Fruit fly (Drosophila melanogaster): Measurements from ENCODE around the gene CG12531.

CG12531 gene

DNA sequence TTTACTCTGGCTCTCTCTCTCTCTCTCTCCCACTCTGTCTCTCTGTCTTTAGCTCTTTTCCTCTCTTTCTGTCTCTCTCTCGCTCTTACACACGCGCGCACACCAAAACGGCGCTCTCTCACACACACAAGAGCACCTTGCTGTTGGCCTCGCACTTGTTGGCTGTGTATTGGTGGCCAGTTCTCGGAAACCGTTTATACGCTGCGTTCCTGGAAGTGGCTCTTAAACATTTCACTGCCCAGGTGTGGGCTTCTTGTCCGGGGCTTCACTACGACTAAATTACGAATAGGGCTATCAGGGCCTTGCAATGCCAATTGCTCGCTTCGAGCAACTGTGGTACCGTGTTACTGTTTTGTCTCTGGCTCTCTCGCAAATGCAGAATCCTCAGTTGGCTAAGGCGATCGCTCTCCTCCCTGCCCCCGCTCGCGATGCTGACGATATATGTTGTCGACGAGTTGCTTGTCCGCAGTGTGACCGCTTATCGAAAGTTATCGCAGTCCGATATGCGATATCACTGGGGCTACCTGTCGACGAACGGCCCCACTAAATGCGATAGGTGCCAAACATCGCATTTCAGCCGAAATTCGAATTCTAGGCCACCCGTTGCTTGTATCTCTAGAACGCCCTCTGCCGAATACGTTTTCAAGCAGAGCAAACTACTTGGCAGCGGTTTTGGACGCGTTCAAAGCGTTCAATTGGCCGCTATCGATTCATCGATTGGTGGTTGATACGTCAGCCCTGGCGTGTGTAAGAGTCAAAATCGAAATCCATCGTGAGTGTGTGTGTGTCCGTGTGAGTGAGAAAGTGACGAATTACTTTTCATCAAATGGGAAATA, 35.5 kb upstream of the CG12531 start, which contains the start of the genes dome and Ubqn (continued):
- no peak for TF ChIP-seq CG10654 (GFP tag; optimal IDR thresholded peaks at IDR 0.05)
- TF ChIP-seq bigmax (GFP tag; optimal IDR thresholded peaks at IDR 0.05), result no peak
- no peak for TF ChIP-seq slou (GFP tag; optimal IDR thresholded peaks at IDR 0.05)
- no peak for TF ChIP-seq grn (GFP tag; optimal IDR thresholded peaks at IDR 0.05)
- TF ChIP-seq CG1529 (GFP tag; optimal IDR thresholded peaks at IDR 0.05), result no peak
- no peak for TF ChIP-seq Atf3 (GFP tag; optimal IDR thresholded peaks at IDR 0.05)
- TF ChIP-seq dm (GFP tag; optimal IDR thresholded peaks at IDR 0.05), result peak; percentile 22
- TF ChIP-seq Usf (GFP tag; optimal IDR thresholded peaks at IDR 0.05), result no peak
- TF ChIP-seq gsb-n (tag; optimal IDR thresholded peaks at IDR 0.05), result no peak
- TF ChIP-seq eve (GFP tag; optimal IDR thresholded peaks at IDR 0.05), result no peak
- TF ChIP-seq wek (GFP tag; optimal IDR thresholded peaks at IDR 0.05), result peak; percentile 2
- peak; percentile 44 for TF ChIP-seq CG17385 (GFP tag; optimal IDR thresholded peaks at IDR 0.05)
- peak; percentile 77 for TF ChIP-seq CG10543 (GFP tag; optimal IDR thresholded peaks at IDR 0.05)
- peak; percentile 60; the same call in 1 of the 2 replicates for TF ChIP-seq CG32532 (GFP tag; IDR thresholded peaks at IDR 0.05)
- no peak for TF ChIP-seq CG17328 (GFP tag; IDR thresholded peaks at IDR 0.05)
- peak; percentile 22 for TF ChIP-seq CG12236 (GFP tag; optimal IDR thresholded peaks at IDR 0.05)
- TF ChIP-seq sd (tag; optimal IDR thresholded peaks at IDR 0.05), result no peak
- peak; percentile 42 for TF ChIP-seq CG3995 (GFP tag; optimal IDR thresholded peaks at IDR 0.05)
- peak; percentile 79; the same call in 2 of the 3 replicates for TF ChIP-seq Opbp (GFP tag; IDR thresholded peaks at IDR 0.05; ENCODE audit: partially characterized antibody)
- TF ChIP-seq Oli (tag; optimal IDR thresholded peaks at IDR 0.05), result no peak
- TF ChIP-seq yki (optimal IDR thresholded peaks at IDR 0.05), result peak; percentile 92
- TF ChIP-seq CG34422 (GFP tag; IDR thresholded peaks at IDR 0.05), result no peak
- TF ChIP-seq zfh2 (GFP tag; optimal IDR thresholded peaks at IDR 0.05), result peak; percentile 27
- peak; percentile 41 for TF ChIP-seq p53 (GFP tag; optimal IDR thresholded peaks at IDR 0.05)
- no peak for TF ChIP-seq CG10431 (GFP tag; optimal IDR thresholded peaks at IDR 0.05)
- TF ChIP-seq CG14014 (GFP tag; IDR thresholded peaks at IDR 0.05), result peak; percentile 13; the same call in 1 of the 2 replicates
- TF ChIP-seq hbn (GFP tag; IDR thresholded peaks at IDR 0.05; ENCODE audit: partially characterized antibody), result peak; percentile 87
- TF ChIP-seq MBD-R2 (GFP tag; IDR thresholded peaks at IDR 0.05), result peak; percentile 24; the same call in 1 of the 2 replicates
- TF ChIP-seq CG6272 (GFP tag; IDR thresholded peaks at IDR 0.05), result 0 out of 2 replicates have a peak, but pooled peaks have one; percentile 14
- no peak for TF ChIP-seq CG43689 (GFP tag; IDR thresholded peaks at IDR 0.05)
- no peak for TF ChIP-seq schlank (tag; optimal IDR thresholded peaks at IDR 0.05)
- no peak for TF ChIP-seq prd (optimal IDR thresholded peaks at IDR 0.05)
- TF ChIP-seq prd (GFP tag; IDR thresholded peaks at IDR 0.05), result no peak
- TF ChIP-seq Stat92E (GFP tag; optimal IDR thresholded peaks at IDR 0.05), result peak in 2 of 3 experiments; percentile 41 to 100
- 0 out of 3 replicates have a peak, but pooled peaks have one; percentile 9 for TF ChIP-seq gce (GFP tag; IDR thresholded peaks at IDR 0.05)
- peak; percentile 76 for TF ChIP-seq CTCF (GFP tag; optimal IDR thresholded peaks at IDR 0.05)
- peak; percentile 17 for TF ChIP-seq CG30403 (GFP tag; optimal IDR thresholded peaks at IDR 0.05)
- TF ChIP-seq CG17802 (tag; optimal IDR thresholded peaks at IDR 0.05), result no peak
- TF ChIP-seq D19A (tag; optimal IDR thresholded peaks at IDR 0.05), result no peak
- no peak for TF ChIP-seq Six4 (GFP tag; optimal IDR thresholded peaks at IDR 0.05)
- no peak for TF ChIP-seq ac (GFP tag; optimal IDR thresholded peaks at IDR 0.05)
- no peak for TF ChIP-seq Eip74EF (GFP tag; optimal IDR thresholded peaks at IDR 0.05)
- TF ChIP-seq D (optimal IDR thresholded peaks at IDR 0.05), result peak; percentile 45
- TF ChIP-seq D (GFP tag; optimal IDR thresholded peaks at IDR 0.05), result no peak
- peak; percentile 85 for TF ChIP-seq chinmo (GFP tag; IDR thresholded peaks at IDR 0.05; ENCODE audit: partially characterized antibody)
- peak; percentile 65; the same call in 1 of the 2 replicates for TF ChIP-seq CG42726 (GFP tag; IDR thresholded peaks at IDR 0.05; ENCODE audit: partially characterized antibody)
- TF ChIP-seq mirr (GFP tag; optimal IDR thresholded peaks at IDR 0.05), result peak; percentile 4
- no peak for TF ChIP-seq CG31365 (tag; optimal IDR thresholded peaks at IDR 0.05)
- no peak for TF ChIP-seq CG2889 (GFP tag; IDR thresholded peaks at IDR 0.05)
- no peak for TF ChIP-seq esg (GFP tag; conservative IDR thresholded peaks at IDR 0.05)
